Fruit fly (Drosophila melanogaster): ENCODE results near the gene CG13875.

The CG13875 gene

dm6 chr3L:139574-140567 lies 39.9 kb upstream of the CG13875 start (continued):
- TF ChIP-seq salr (GFP tag; optimal IDR thresholded peaks at IDR 0.05) (no peak), Blimp-1 (GFP tag; optimal IDR thresholded peaks at IDR 0.05) (no peak), Eip75B (GFP tag; optimal IDR thresholded peaks at IDR 0.05) (peak; percentile 15), CG8632 (GFP tag; optimal IDR thresholded peaks at IDR 0.05) (no peak), CG6163 (GFP tag; IDR thresholded peaks at IDR 0.05) (no peak), cyc (GFP tag; optimal IDR thresholded peaks at IDR 0.05) (peak; percentile 15), CG4318 (GFP tag; optimal IDR thresholded peaks at IDR 0.05) (no peak), net (GFP tag; optimal IDR thresholded peaks at IDR 0.05) (no peak), CG1621 (tag; optimal IDR thresholded peaks at IDR 0.05) (no peak), Ets96B (tag; optimal IDR thresholded peaks at IDR 0.05) (no peak)

DNA sequence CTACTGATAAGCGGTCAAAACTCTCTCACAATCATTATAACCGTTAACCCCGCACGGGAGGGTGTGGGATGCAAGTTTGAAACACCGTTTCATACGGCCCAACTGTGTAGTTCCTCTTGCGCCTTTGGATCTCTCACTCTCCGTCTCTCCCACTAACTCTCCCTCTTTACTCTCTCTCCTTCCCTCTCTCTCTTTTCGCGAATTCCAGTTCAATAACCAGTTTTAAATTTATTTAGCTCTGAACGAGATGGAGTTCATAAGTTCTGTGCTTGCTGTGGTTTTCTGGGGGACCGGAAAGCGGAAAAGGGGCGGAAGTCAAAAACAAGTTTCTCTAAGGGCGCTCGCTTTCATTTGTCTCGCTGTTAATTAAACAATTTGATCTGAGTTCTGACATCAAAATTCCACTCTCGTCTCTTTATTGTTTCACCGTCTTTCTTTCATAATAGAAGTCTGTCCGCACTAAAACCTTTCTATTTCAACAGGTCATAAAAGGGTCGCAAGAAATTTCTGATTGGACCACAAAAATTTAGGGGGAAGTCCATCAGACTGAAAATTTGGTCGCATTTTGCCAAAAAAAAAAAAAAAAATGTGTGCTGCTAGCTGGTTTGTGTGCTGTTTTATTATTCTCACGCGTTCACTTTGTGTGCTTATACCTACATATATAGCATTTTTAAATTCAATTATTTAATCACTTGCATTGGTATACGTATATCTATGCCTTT lies 38.7 kb upstream of the CG13875 start:
- TF ChIP-seq Lpt (GFP tag; optimal IDR thresholded peaks at IDR 0.05) (peak; percentile 15), Eip78C (GFP tag) (peak; percentile 49), Hr4 (GFP tag; optimal IDR thresholded peaks at IDR 0.05) (no peak), Blimp-1 (GFP tag; optimal IDR thresholded peaks at IDR 0.05) (peak; percentile 94), ss (GFP tag; optimal IDR thresholded peaks at IDR 0.05) (peak in 1 of 2 experiments; percentile 8), Sox14 (GFP tag; optimal IDR thresholded peaks at IDR 0.05) (peak; percentile 8), CG6808 (GFP tag; optimal IDR thresholded peaks at IDR 0.05) (peak; percentile 15), svp (GFP tag) (peak; percentile 42), dsx (GFP tag; optimal IDR thresholded peaks at IDR 0.05; ENCODE audit: poor library complexity, severe bottlenecking) (peak; percentile 58), cyc (GFP tag; optimal IDR thresholded peaks at IDR 0.05) (no peak), CG6854 (GFP tag; optimal IDR thresholded peaks at IDR 0.05) (peak; percentile 72), Ets96B (tag; optimal IDR thresholded peaks at IDR 0.05) (no peak)

DNA sequence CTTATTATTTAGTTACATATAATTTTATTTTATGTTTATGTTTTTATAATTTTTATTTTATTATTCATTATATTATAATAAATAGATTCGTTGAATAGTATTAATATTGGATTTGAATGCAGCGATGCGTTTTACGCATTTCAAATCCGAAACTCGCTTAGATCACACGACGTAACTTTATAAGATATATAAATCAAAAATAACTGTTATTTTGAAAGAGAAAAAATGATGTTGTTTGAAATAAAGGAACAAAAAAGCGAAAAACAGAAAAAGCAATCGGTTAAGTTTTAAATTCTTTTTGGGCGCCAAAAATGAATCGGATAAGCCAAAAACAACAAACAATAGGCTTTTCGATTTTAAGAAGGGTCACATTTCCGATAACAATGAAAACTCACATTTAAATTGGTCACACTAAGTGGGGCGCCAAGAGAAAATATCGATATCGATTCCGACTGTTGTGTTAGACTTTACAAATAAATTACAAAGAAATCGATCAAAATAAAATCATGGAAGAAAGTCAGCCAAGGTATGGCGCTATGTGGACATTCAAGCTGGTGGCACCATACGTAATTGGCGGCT lies 33.6 kb upstream of the CG13875 start, which contains the start of gene CG6845:
CG6845 (plus strand) TSS at position 436 of the 579 bp plus-strand sequence.
- TF ChIP-seq vri (GFP tag; optimal IDR thresholded peaks at IDR 0.05) (no peak), dsx (GFP tag; optimal IDR thresholded peaks at IDR 0.05; ENCODE audit: poor library complexity, severe bottlenecking) (peak; percentile 34), Sox14 (GFP tag; optimal IDR thresholded peaks at IDR 0.05) (peak; percentile 92), fkh (GFP tag; optimal IDR thresholded peaks at IDR 0.05) (peak; percentile 26)

- no peak for TF ChIP-seq CG11902 (GFP tag; optimal IDR thresholded peaks at IDR 0.05)
- no peak for TF ChIP-seq CG8119 (GFP tag; IDR thresholded peaks at IDR 0.05)
- TF ChIP-seq fkh (GFP tag; optimal IDR thresholded peaks at IDR 0.05) = no peak
- no peak for TF ChIP-seq CG8632 (GFP tag; optimal IDR thresholded peaks at IDR 0.05)
- no peak for TF ChIP-seq Blimp-1 (GFP tag; optimal IDR thresholded peaks at IDR 0.05)
- TF ChIP-seq CG11762 (GFP tag; optimal IDR thresholded peaks at IDR 0.05; ENCODE audit: insufficient read depth) = no peak
- TF ChIP-seq CG8319 (GFP tag; optimal IDR thresholded peaks at IDR 0.05) = no peak
- TF ChIP-seq net (GFP tag; optimal IDR thresholded peaks at IDR 0.05) = no peak
- no peak for TF ChIP-seq CG9139 (GFP tag; optimal IDR thresholded peaks at IDR 0.05)
- TF ChIP-seq OdsH (GFP tag; optimal IDR thresholded peaks at IDR 0.05) = no peak
- TF ChIP-seq CG1621 (tag; optimal IDR thresholded peaks at IDR 0.05) = no peak
- TF ChIP-seq Hr38 (GFP tag; optimal IDR thresholded peaks at IDR 0.05) = no peak
- no peak for TF ChIP-seq CG31627 (GFP tag; optimal IDR thresholded peaks at IDR 0.05)
- no peak for TF ChIP-seq CG32006 (GFP tag; optimal IDR thresholded peaks at IDR 0.05)
- TF ChIP-seq CG7368 (GFP tag; optimal IDR thresholded peaks at IDR 0.05) = no peak
- no peak for TF ChIP-seq CG16779 (tag; optimal IDR thresholded peaks at IDR 0.05)
- no peak for TF ChIP-seq dsx (GFP tag; optimal IDR thresholded peaks at IDR 0.05; ENCODE audit: poor library complexity, severe bottlenecking)
- no peak for TF ChIP-seq fd59A (GFP tag; optimal IDR thresholded peaks at IDR 0.05)
These were observed 27.2 kb upstream of the CG13875 start, which contains the start of the genes Dic61B and p130CAS for dm6 chr3L:152489-152888. TSS of gene Dic61B (minus strand) at chr3L:152589. TSS of gene p130CAS (plus strand) at chr3L:152884.
